Fruit fly (Drosophila melanogaster) whole organism, prepupa: ENCODE measurements around the gene CG31141.

Experiments
- CG10631 ChIP-seq: fragments of 200-800 bp; sonication (Bioruptor generic); optimal IDR thresholded peaks from 2 replicates; lab custom pipeline; 2016; ENCODE audit warnings: missing biosample characterization, missing genetic modification characterization
- CG11294 ChIP-seq: fragments of 200-800 bp; sonication (Bioruptor generic); IDR thresholded peaks from 2 replicates; pipeline ENCODE4 v1.3.6; 2022; ENCODE audit warnings: missing biosample characterization, missing genetic modification characterization
- CG15336 ChIP-seq: fragments of 200-800 bp; sonication (Bioruptor generic); IDR thresholded peaks from 2 replicates; pipeline ENCODE4 v1.3.6; 2022; ENCODE audit warnings: missing biosample characterization, missing genetic modification characterization
- CG32006 ChIP-seq: fragments of 200-800 bp; sonication (Bioruptor generic); optimal IDR thresholded peaks from 3 replicates; lab custom pipeline; 2017; ENCODE audit warnings: missing biosample characterization, mild to moderate bottlenecking, missing genetic modification characterization
- CG3919 ChIP-seq: fragments of 200-800 bp; sonication (Bioruptor generic); optimal IDR thresholded peaks from 3 replicates; lab custom pipeline; 2016; ENCODE audit warnings: missing biosample characterization, missing genetic modification characterization
- CG4318 ChIP-seq: fragments of 200-800 bp; sonication (Bioruptor generic); optimal IDR thresholded peaks from 3 replicates; lab custom pipeline; 2017; ENCODE audit warnings: missing biosample characterization, mild to moderate bottlenecking, missing genetic modification characterization
- CG6163 ChIP-seq: fragments of 200-800 bp; sonication (Bioruptor generic); IDR thresholded peaks from 3 replicates; pipeline ENCODE4 v1.3.6; 2022; ENCODE audit warnings: missing biosample characterization, missing genetic modification characterization
- CG6276 ChIP-seq: fragments of 200-800 bp; sonication (Bioruptor generic); optimal IDR thresholded peaks from 2 replicates; lab custom pipeline; 2017; ENCODE audit warnings: missing biosample characterization, mild to moderate bottlenecking, missing genetic modification characterization
- CG6854 ChIP-seq: fragments of 200-800 bp; sonication (Bioruptor generic); optimal IDR thresholded peaks from 2 replicates; lab custom pipeline; 2017; ENCODE audit warnings: missing biosample characterization, mild to moderate bottlenecking, missing genetic modification characterization
- CG8119 ChIP-seq: fragments of 200-800 bp; sonication (Bioruptor generic); IDR thresholded peaks from 3 replicates; pipeline ENCODE4 v1.3.6; 2022; ENCODE audit warnings: missing biosample characterization, missing genetic modification characterization
- CG8319 ChIP-seq: fragments of 200-800 bp; sonication (Bioruptor generic); optimal IDR thresholded peaks from 3 replicates; lab custom pipeline; 2016; ENCODE audit warnings: missing biosample characterization, missing genetic modification characterization
- CG8632 ChIP-seq: fragments of 200-800 bp; sonication (Bioruptor generic); optimal IDR thresholded peaks from 3 replicates; lab custom pipeline; 2016; ENCODE audit warnings: missing biosample characterization, missing genetic modification characterization
- Eip78C ChIP-seq: fragments of 200-800 bp; sonication (Bioruptor generic); peaks from one replicate; lab custom pipeline; 2016; ENCODE audit warnings: missing biosample characterization, missing genetic modification characterization
- Eip93F ChIP-seq: fragments of 200-800 bp; sonication (Bioruptor generic); optimal IDR thresholded peaks from 2 replicates; lab custom pipeline; 2016; ENCODE audit warnings: missing biosample characterization, mild to moderate bottlenecking, missing genetic modification characterization
- Ets96B ChIP-seq: fragments of 200-800 bp; optimal IDR thresholded peaks from 2 replicates; lab custom pipeline; 2019; ENCODE audit warnings: missing biosample characterization, mild to moderate bottlenecking, missing genetic modification characterization, moderate library complexity
- Hr38 ChIP-seq: sonication (Bioruptor generic); optimal IDR thresholded peaks from 2 replicates; lab custom pipeline; 2016; ENCODE audit warnings: missing biosample characterization, missing genetic modification characterization
- Hr4 ChIP-seq: fragments of 200-800 bp; sonication (Bioruptor generic); optimal IDR thresholded peaks from 3 replicates; lab custom pipeline; 2016; ENCODE audit warnings: missing biosample characterization, missing genetic modification characterization
- Met ChIP-seq: fragments of 200-800 bp; sonication (Bioruptor generic); optimal IDR thresholded peaks from 3 replicates; lab custom pipeline; 2016; ENCODE audit warnings: missing biosample characterization, missing genetic modification characterization
- OdsH ChIP-seq: fragments of 200-800 bp; sonication (Bioruptor generic); optimal IDR thresholded peaks from 3 replicates; lab custom pipeline; 2016; ENCODE audit warnings: missing biosample characterization, missing genetic modification characterization
- Sox14 ChIP-seq: fragments of 200-800 bp; sonication (Bioruptor generic); optimal IDR thresholded peaks from 3 replicates; lab custom pipeline; 2016; ENCODE audit warnings: missing biosample characterization, missing genetic modification characterization
- Sox15 ChIP-seq: fragments of 200-800 bp; sonication (Bioruptor generic); optimal IDR thresholded peaks from 3 replicates; lab custom pipeline; 2016; ENCODE audit warnings: missing biosample characterization, missing genetic modification characterization
- achi ChIP-seq: fragments of 200-800 bp; sonication (Bioruptor generic); optimal IDR thresholded peaks from 3 replicates; lab custom pipeline; 2016; ENCODE audit warnings: missing biosample characterization, missing genetic modification characterization
- dac ChIP-seq: fragments of 200-800 bp; sonication (Bioruptor generic); optimal IDR thresholded peaks from 2 replicates; lab custom pipeline; 2017; ENCODE audit warnings: missing biosample characterization, mild to moderate bottlenecking, missing genetic modification characterization
- dsx ChIP-seq: fragments of 200-800 bp; optimal IDR thresholded peaks from 3 replicates; lab custom pipeline; 2019; ENCODE audit warnings: missing biosample characterization, mild to moderate bottlenecking, missing genetic modification characterization, moderate library complexity; ENCODE audit not compliant: poor library complexity, severe bottlenecking
- eg ChIP-seq: fragments of 200-800 bp; sonication (Bioruptor generic); IDR thresholded peaks from 3 replicates; pipeline ENCODE4 v1.3.6; 2022; ENCODE audit warnings: missing biosample characterization, missing genetic modification characterization
- esn ChIP-seq: fragments of 200-800 bp; sonication (Bioruptor generic); optimal IDR thresholded peaks from 2 replicates; lab custom pipeline; 2016; ENCODE audit warnings: missing biosample characterization, mild to moderate bottlenecking, missing genetic modification characterization, moderate library complexity
- fkh ChIP-seq: fragments of 200-800 bp; sonication (Bioruptor generic); optimal IDR thresholded peaks from 3 replicates; lab custom pipeline; 2017; ENCODE audit warnings: missing biosample characterization, mild to moderate bottlenecking, missing genetic modification characterization, moderate library complexity
- lz ChIP-seq: fragments of 200-800 bp; sonication (Bioruptor generic); optimal IDR thresholded peaks from 3 replicates; lab custom pipeline; 2016; ENCODE audit warnings: missing biosample characterization, missing genetic modification characterization
- salr ChIP-seq, 2 experiments: fragments of 200-800 bp; sonication (Bioruptor generic); optimal IDR thresholded peaks; 3 replicates each; lab custom pipeline; 2016 to 2018; ENCODE audit warnings: missing biosample characterization in 2 of 2, missing genetic modification characterization in 2 of 2, mild to moderate bottlenecking in 1 of 2
- ss ChIP-seq, 2 experiments: fragments of 200-800 bp; sonication (Bioruptor generic); optimal IDR thresholded peaks; 2 replicates in 1 of 2; 3 replicates in 1 of 2; lab custom pipeline; 2017 to 2018; ENCODE audit warnings: mild to moderate bottlenecking in 2 of 2, missing biosample characterization in 2 of 2, missing genetic modification characterization in 2 of 2, moderate library complexity in 1 of 2
- svp ChIP-seq: fragments of 200-800 bp; sonication (Bioruptor generic); peaks from one replicate; lab custom pipeline; 2016; ENCODE audit warnings: missing biosample characterization, missing genetic modification characterization
- vri ChIP-seq: fragments of 200-800 bp; sonication (Bioruptor generic); optimal IDR thresholded peaks from 3 replicates; lab custom pipeline; 2016; ENCODE audit warnings: missing biosample characterization, mild to moderate bottlenecking, missing genetic modification characterization

The CG31141 gene

dm6 chr3R:23909347-23909862, 13.7 kb upstream of the CG31141 start (continued):
- peak; percentile 95 for TF ChIP-seq svp
- TF ChIP-seq achi (GFP tag; lab: Kevin White, UChicago): peak; percentile 76
- TF ChIP-seq Sox15 (GFP tag; lab: Kevin White, UChicago): peak; percentile 77
- TF ChIP-seq Hr38 (GFP tag; lab: Kevin White, UChicago): no peak
- peak; percentile 45 for TF ChIP-seq vri (GFP tag; lab: Kevin White, UChicago)
- no peak for TF ChIP-seq eg (GFP tag; lab: Robert Waterston, UW)
- TF ChIP-seq Eip78C: peak; percentile 94
- peak; percentile 73 for TF ChIP-seq CG10631 (GFP tag; lab: Kevin White, UChicago)
- peak; percentile 81 for TF ChIP-seq Ets96B (tag; lab: Kevin White, UChicago)
- TF ChIP-seq, all 60 proteins: peak for 50

- peak; percentile 75 for TF ChIP-seq CG15336 (GFP tag; lab: Robert Waterston, UW)
- TF ChIP-seq ss (GFP tag; optimal IDR thresholded peaks at IDR 0.05; lab: Kevin White, UChicago): no peak
- TF ChIP-seq dsx (GFP tag; lab: Kevin White, UChicago): no peak
- TF ChIP-seq dac: peak; percentile 2
- TF ChIP-seq Hr4: peak; percentile 70
- no peak for TF ChIP-seq lz (GFP tag; lab: Kevin White, UChicago)
- no peak for TF ChIP-seq Hr38 (GFP tag; lab: Kevin White, UChicago)
- peak; percentile 14 for TF ChIP-seq CG4318 (GFP tag; lab: Kevin White, UChicago)
- TF ChIP-seq CG8319: no peak
- no peak for TF ChIP-seq CG8632
- TF ChIP-seq CG8119 (GFP tag; lab: Robert Waterston, UW): peak; percentile 59; the same call in 1 of the 3 replicates
- TF ChIP-seq svp: no peak
- peak; percentile 42 for TF ChIP-seq Eip78C
- peak; percentile 2 for TF ChIP-seq CG3919 (GFP tag; lab: Kevin White, UChicago)
- peak; percentile 13 for TF ChIP-seq OdsH
- TF ChIP-seq CG32006 (GFP tag; lab: Kevin White, UChicago): peak; percentile 68
- peak; percentile 35 for TF ChIP-seq CG6276 (GFP tag; lab: Kevin White, UChicago)
- peak; percentile 40; the same call in 1 of the 3 replicates for TF ChIP-seq eg (GFP tag; lab: Robert Waterston, UW)
- no peak for TF ChIP-seq Eip93F (GFP tag; lab: Kevin White, UChicago)
- TF ChIP-seq, all 60 proteins: peak for 11
Observed at dm6 chr3R:23910260-23910887, 12.7 kb upstream of the CG31141 start.

- peak; percentile 7 for TF ChIP-seq CG6854 (GFP tag; lab: Kevin White, UChicago)
- TF ChIP-seq fkh: peak; percentile 19
- no peak for TF ChIP-seq salr (GFP tag; optimal IDR thresholded peaks at IDR 0.05; lab: Kevin White, UChicago)
- TF ChIP-seq CG11294 (GFP tag; lab: Robert Waterston, UW): no peak
- TF ChIP-seq dac: no peak
- peak; percentile 37 for TF ChIP-seq Eip78C
- no peak for TF ChIP-seq CG32006 (GFP tag; lab: Kevin White, UChicago)
- TF ChIP-seq, all 60 proteins: peak for 3
Observed at dm6 chr3R:23911073-23911690, 11.9 kb upstream of the CG31141 start.

- no peak for TF ChIP-seq Sox14 (GFP tag; lab: Kevin White, UChicago)
- no peak for TF ChIP-seq CG8632
- no peak for TF ChIP-seq Ets96B (tag; lab: Kevin White, UChicago)
- TF ChIP-seq CG3919 (GFP tag; lab: Kevin White, UChicago): peak; percentile 6
- TF ChIP-seq esn (GFP tag; lab: Kevin White, UChicago): no peak
- TF ChIP-seq CG6163: 0 out of 3 replicates have a peak, but pooled peaks have one; percentile 16
- TF ChIP-seq CG6854 (GFP tag; lab: Kevin White, UChicago): peak; percentile 12
- no peak for TF ChIP-seq Met
- peak; percentile 39 for TF ChIP-seq svp
Observed at dm6 chr3R:23912349-23912748, 10.8 kb upstream of the CG31141 start.
